Worm (Caenorhabditis elegans): Measurements from ENCODE around the gene ugt-60.
A peak's percentile ranks its signal among the peaks of the same experiment; 100 is the strongest.

ugt-60 gene

DNA sequence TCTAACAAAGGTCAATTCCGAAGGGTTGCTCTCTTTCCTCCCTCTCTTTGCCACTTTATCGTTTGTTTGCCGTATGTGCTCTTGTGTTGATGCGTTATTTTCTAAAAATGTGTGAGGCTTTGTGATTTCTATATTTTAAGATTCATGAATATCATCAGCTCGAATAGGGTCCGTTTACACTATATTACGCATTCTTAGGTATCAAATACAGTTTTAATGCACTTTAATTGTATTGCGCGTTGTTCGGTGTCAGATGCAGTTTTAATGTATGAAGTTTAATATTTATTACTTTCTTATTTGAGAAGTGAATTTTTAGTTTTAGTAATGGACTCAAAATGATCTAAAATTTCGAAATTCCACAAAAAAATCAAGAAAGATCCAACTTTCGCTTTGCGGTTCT lies 17.6 kb upstream of the ugt-60 start, which contains the start of gene bud-31:
Gene bud-31, minus strand, starts transcription at position 101 of the 400 bp plus-strand sequence.
- no peak for TF ChIP-seq hmg-11 (tag; optimal IDR thresholded peaks at IDR 0.05)

DNA sequence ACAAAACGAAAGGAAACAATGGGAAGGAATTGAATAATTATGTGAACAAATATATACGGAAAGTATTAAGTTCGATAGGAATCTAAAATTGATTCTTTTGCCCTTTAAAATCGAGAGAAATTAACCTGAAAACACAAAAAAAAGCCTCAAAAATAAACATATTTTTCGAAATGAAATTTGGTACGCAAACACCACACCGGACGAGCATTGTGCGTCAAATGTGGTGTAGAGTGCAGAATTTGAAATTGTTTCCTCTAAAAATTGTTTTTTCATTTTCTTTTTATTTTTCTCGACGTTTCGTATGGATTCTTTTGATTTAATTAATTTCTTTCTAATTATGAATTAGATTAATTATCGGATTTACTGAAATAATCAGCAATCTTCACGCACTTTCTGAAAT lies 16.5 kb upstream of the ugt-60 start:
- TF ChIP-seq nhr-11 (tag; optimal IDR thresholded peaks at IDR 0.05) (no peak), fos-1 (tag; optimal IDR thresholded peaks at IDR 0.05) (no peak), sea-2 (GFP tag; optimal IDR thresholded peaks at IDR 0.05) (no peak), nhr-77 (tag; optimal IDR thresholded peaks at IDR 0.05) (no peak), nhr-12 (tag; optimal IDR thresholded peaks at IDR 0.05) (no peak), hmg-11 (tag; optimal IDR thresholded peaks at IDR 0.05) (peak; percentile 16), ZK546.5 (tag; optimal IDR thresholded peaks at IDR 0.05) (no peak), unc-39 (tag; optimal IDR thresholded peaks at IDR 0.05) (no peak), ceh-16 (tag; optimal IDR thresholded peaks at IDR 0.05) (no peak), nhr-76 (tag; optimal IDR thresholded peaks at IDR 0.05) (no peak), eor-1 (tag; optimal IDR thresholded peaks at IDR 0.05) (no peak), snpc-4 (tag; optimal IDR thresholded peaks at IDR 0.05) (no peak), ztf-11 (tag; optimal IDR thresholded peaks at IDR 0.05) (no peak), pha-4 (tag; optimal IDR thresholded peaks at IDR 0.05) (peak; percentile 28), R02D3.7 (tag; optimal IDR thresholded peaks at IDR 0.05) (no peak), elt-1 (tag; optimal IDR thresholded peaks at IDR 0.05) (no peak), lin-15B (tag; optimal IDR thresholded peaks at IDR 0.05) (peak; percentile 19), nfya-1 (tag; optimal IDR thresholded peaks at IDR 0.05; ENCODE audit: insufficient read depth) (peak; percentile 52), nhr-28 (tag; optimal IDR thresholded peaks at IDR 0.05) (no peak), ceh-82 (tag; optimal IDR thresholded peaks at IDR 0.05) (no peak), ceh-9 (tag; optimal IDR thresholded peaks at IDR 0.05) (no peak), daf-12 (tag; optimal IDR thresholded peaks at IDR 0.05) (no peak), mml-1 (tag; optimal IDR thresholded peaks at IDR 0.05) (no peak), fkh-2 (tag; optimal IDR thresholded peaks at IDR 0.05) (no peak), nhr-25 (tag; optimal IDR thresholded peaks at IDR 0.05) (peak; percentile 6), zag-1 (tag; optimal IDR thresholded peaks at IDR 0.05) (no peak), lsy-12 (tag; optimal IDR thresholded peaks at IDR 0.05) (no peak), unc-62 (GFP tag; optimal IDR thresholded peaks at IDR 0.05) (no peak), nhr-237 (tag; optimal IDR thresholded peaks at IDR 0.05) (no peak), nhr-43 (tag; optimal IDR thresholded peaks at IDR 0.05; ENCODE audit: poor library complexity, severe bottlenecking) (no peak), egl-5 (tag; optimal IDR thresholded peaks at IDR 0.05) (no peak), aly-2 (tag; optimal IDR thresholded peaks at IDR 0.05) (no peak), skn-1 (tag; optimal IDR thresholded peaks at IDR 0.05) (no peak), pqm-1 (tag; optimal IDR thresholded peaks at IDR 0.05) (no peak), elt-2 (tag; optimal IDR thresholded peaks at IDR 0.05) (no peak)

DNA sequence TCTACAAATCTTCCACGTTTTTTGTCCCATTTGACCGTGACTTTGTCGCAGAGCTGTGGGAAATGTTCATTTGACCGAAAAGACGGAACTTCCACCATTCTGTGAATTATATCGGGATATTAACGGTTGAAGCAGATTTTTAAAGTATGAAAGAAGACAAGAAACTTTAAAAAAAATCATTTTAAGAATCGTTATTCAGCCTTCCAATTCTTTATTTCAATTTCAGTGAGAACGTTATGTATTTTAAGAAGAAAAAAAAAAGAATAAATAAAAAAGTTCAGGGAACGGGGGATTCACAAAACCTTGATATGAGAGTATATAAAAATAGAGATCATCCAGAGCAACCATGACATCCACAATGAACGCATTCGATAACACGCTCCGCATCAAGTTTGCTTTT lies 15.6 kb upstream of the ugt-60 start, which contains the start of gene set-3:
Gene set-3, minus strand, starts transcription at position 101 of the 400 bp plus-strand sequence.
- TF ChIP-seq lin-15B (tag; optimal IDR thresholded peaks at IDR 0.05) (no peak), R02D3.7 (tag; optimal IDR thresholded peaks at IDR 0.05) (no peak)

DNA sequence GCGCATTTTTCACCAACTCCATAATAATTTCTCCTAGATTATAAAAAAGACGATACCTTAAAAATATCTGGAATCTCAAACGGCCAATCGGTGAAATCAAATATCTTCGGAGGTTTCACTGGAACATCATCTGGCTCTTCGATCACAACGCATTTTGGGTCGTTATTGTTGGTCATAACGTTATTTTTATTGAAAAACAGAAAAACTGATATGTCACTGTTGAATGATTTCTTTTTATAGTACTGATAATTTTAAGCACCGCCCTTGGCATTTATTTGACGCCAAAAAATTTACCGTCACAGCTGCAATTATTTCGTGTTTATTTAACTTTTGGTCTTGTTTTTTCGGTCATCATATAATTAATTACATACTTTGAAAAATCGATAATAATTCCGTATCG lies 11.2 kb upstream of the ugt-60 start, which contains the start of gene best-5:
Gene best-5, minus strand, starts transcription at position 210 of the 400 bp plus-strand sequence.
- no peak for TF ChIP-seq aly-2 (tag; optimal IDR thresholded peaks at IDR 0.05)
- TF ChIP-seq nhr-237 (tag; optimal IDR thresholded peaks at IDR 0.05): no peak
- TF ChIP-seq daf-12 (tag; optimal IDR thresholded peaks at IDR 0.05): no peak
- TF ChIP-seq elt-3 (tag; optimal IDR thresholded peaks at IDR 0.05): no peak
- TF ChIP-seq lin-39 (tag; optimal IDR thresholded peaks at IDR 0.05): no peak
- TF ChIP-seq pqm-1 (tag; optimal IDR thresholded peaks at IDR 0.05): peak; percentile 43
- no peak for TF ChIP-seq nhr-25 (tag; optimal IDR thresholded peaks at IDR 0.05)
- no peak for TF ChIP-seq lsy-12 (tag; optimal IDR thresholded peaks at IDR 0.05)
- TF ChIP-seq mdl-1 (tag; optimal IDR thresholded peaks at IDR 0.05): no peak
- no peak for TF ChIP-seq fkh-10 (GFP tag; optimal IDR thresholded peaks at IDR 0.05)
- TF ChIP-seq elt-2 (tag; optimal IDR thresholded peaks at IDR 0.05): peak; percentile 42
